Worm (Caenorhabditis elegans): ENCODE data around the gene npr-3.

DNA sequence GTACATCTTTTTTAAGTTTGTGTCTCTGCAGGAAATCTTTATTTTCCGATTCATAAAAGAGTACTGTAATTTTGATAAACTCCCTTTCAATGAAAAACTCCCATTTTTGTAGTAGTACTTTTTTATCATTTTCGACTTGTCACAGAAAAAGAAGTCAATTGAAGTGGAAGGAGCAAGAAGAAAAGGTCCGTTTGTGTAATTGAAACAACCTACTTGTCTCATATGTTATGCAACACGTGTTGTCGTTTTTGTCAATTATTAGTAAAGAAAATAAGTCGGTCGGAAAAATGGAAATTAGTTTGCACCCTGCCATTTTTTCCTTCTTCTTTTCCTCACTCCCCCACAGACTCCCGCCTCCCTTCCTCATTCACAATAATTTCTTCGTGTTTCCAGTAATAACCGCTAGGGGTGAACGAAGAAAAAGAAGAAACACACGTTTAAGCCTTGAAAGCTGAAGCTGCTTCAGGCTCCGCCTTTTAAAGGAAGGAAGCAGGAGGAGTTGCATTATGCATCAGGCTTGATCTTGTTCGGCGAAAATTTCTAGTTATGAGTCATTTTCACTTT is 1.0 kb upstream of the npr-3 start:
- TF ChIP-seq him-1 (tag; optimal IDR thresholded peaks at IDR 0.05) (no peak), dao-5 (tag; optimal IDR thresholded peaks at IDR 0.05) (no peak), W03F9.2 (tag; optimal IDR thresholded peaks at IDR 0.05) (no peak)
